Worm (Caenorhabditis elegans) whole organism, late embryonic: ENCODE measurements around the gene F53F8.5.

ENCODE experiments used
- K02D7.2 ChIP-seq: sonication (generic microtip); optimal IDR thresholded peaks from 2 replicates; lab custom pipeline; 2017; ENCODE audit warnings: mild to moderate bottlenecking, missing genetic modification characterization, missing compliant biosample characterization
- K09A11.1 ChIP-seq: sonication (generic microtip); optimal IDR thresholded peaks from 2 replicates; lab custom pipeline; 2017; ENCODE audit warnings: antibody characterized with exemption, mild to moderate bottlenecking, missing genetic modification characterization, missing compliant biosample characterization; ENCODE audit not compliant: insufficient read depth
- T23F11.4 ChIP-seq: fragments of 200-800 bp; sonication (Bioruptor generic); optimal IDR thresholded peaks from 2 replicates; lab custom pipeline; 2018; ENCODE audit warnings: mild to moderate bottlenecking, missing genetic modification characterization, missing compliant biosample characterization
- Y22D7AL.16 ChIP-seq: sonication (generic microtip); optimal IDR thresholded peaks from 2 replicates; lab custom pipeline; 2016; ENCODE audit warnings: missing genetic modification characterization, missing compliant biosample characterization
- ceh-14 ChIP-seq: sonication (generic microtip); optimal IDR thresholded peaks from 2 replicates; lab custom pipeline; 2016; ENCODE audit warnings: missing genotype, missing genetic modification characterization, missing compliant biosample characterization
- ceh-18 ChIP-seq: sonication (generic microtip); optimal IDR thresholded peaks from 2 replicates; lab custom pipeline; 2016; ENCODE audit warnings: missing genetic modification characterization, missing compliant biosample characterization
- ceh-19 ChIP-seq: fragments of 200-800 bp; sonication (Bioruptor generic); optimal IDR thresholded peaks from 2 replicates; lab custom pipeline; 2018; ENCODE audit warnings: mild to moderate bottlenecking, missing genetic modification characterization, missing compliant biosample characterization
- ceh-2 ChIP-seq: sonication (generic microtip); optimal IDR thresholded peaks from 2 replicates; lab custom pipeline; 2016; ENCODE audit warnings: missing genotype, missing genetic modification characterization, missing compliant biosample characterization
- ceh-30 ChIP-seq: fragments of 150-350 bp; optimal IDR thresholded peaks from 2 replicates; lab custom pipeline; 2014; ENCODE audit warnings: missing biosample characterization, missing genetic modification characterization
- ceh-31 ChIP-seq: sonication (generic microtip); optimal IDR thresholded peaks from 2 replicates; lab custom pipeline; 2016; ENCODE audit warnings: missing genetic modification characterization, missing compliant biosample characterization
- ceh-34 ChIP-seq: sonication (generic microtip); optimal IDR thresholded peaks from 2 replicates; lab custom pipeline; 2016; ENCODE audit warnings: mild to moderate bottlenecking, missing genetic modification characterization, missing compliant biosample characterization
- dmd-4 ChIP-seq: sonication (generic microtip); optimal IDR thresholded peaks from 2 replicates; lab custom pipeline; 2016; ENCODE audit warnings: borderline replicate concordance, missing genetic modification characterization, missing compliant biosample characterization
- dve-1 ChIP-seq: sonication (generic microtip); optimal IDR thresholded peaks from 2 replicates; lab custom pipeline; 2017; ENCODE audit warnings: antibody characterized with exemption, mild to moderate bottlenecking, missing genetic modification characterization, missing compliant biosample characterization
- elt-2 ChIP-seq: sonication (generic microtip); optimal IDR thresholded peaks from 2 replicates; lab custom pipeline; 2016; ENCODE audit warnings: missing genetic modification reagents, missing genetic modification characterization, missing compliant biosample characterization
- fax-1 ChIP-seq: sonication (generic microtip); optimal IDR thresholded peaks from 2 replicates; lab custom pipeline; 2016; ENCODE audit warnings: missing genotype, missing genetic modification characterization, missing compliant biosample characterization
- fkh-10 ChIP-seq: fragments of 150-350 bp; optimal IDR thresholded peaks from 2 replicates; lab custom pipeline; 2014; ENCODE audit warnings: missing biosample characterization, missing genetic modification reagents, missing genetic modification characterization
- fkh-6 ChIP-seq: sonication (generic microtip); optimal IDR thresholded peaks from 2 replicates; lab custom pipeline; 2016; ENCODE audit warnings: missing genetic modification characterization, missing compliant biosample characterization
- hlh-13 ChIP-seq: fragments of 200-800 bp; sonication (Bioruptor generic); optimal IDR thresholded peaks from 2 replicates; lab custom pipeline; 2018; ENCODE audit warnings: mild to moderate bottlenecking, missing genetic modification characterization, missing compliant biosample characterization
- hlh-15 ChIP-seq: sonication (generic microtip); optimal IDR thresholded peaks from 2 replicates; lab custom pipeline; 2016; ENCODE audit warnings: missing genetic modification characterization, missing compliant biosample characterization
- lim-6 ChIP-seq: sonication (generic microtip); optimal IDR thresholded peaks from 2 replicates; lab custom pipeline; 2016; ENCODE audit warnings: missing genetic modification characterization, missing compliant biosample characterization
- lin-11 ChIP-seq: fragments of 200-800 bp; sonication (Bioruptor generic); optimal IDR thresholded peaks from 2 replicates; lab custom pipeline; 2018; ENCODE audit warnings: mild to moderate bottlenecking, missing genetic modification characterization, missing compliant biosample characterization
- madf-2 ChIP-seq: sonication (generic microtip); optimal IDR thresholded peaks from 2 replicates; lab custom pipeline; 2017; ENCODE audit warnings: missing genetic modification characterization, missing compliant biosample characterization
- mec-3 ChIP-seq: sonication (generic microtip); optimal IDR thresholded peaks from 2 replicates; lab custom pipeline; 2016; ENCODE audit warnings: borderline replicate concordance, missing genetic modification characterization, missing compliant biosample characterization
- nfya-1 ChIP-seq: sonication (generic microtip); optimal IDR thresholded peaks from 2 replicates; lab custom pipeline; 2017; ENCODE audit warnings: missing genetic modification characterization, mild to moderate bottlenecking, missing compliant biosample characterization, antibody characterized with exemption, moderate library complexity
- nhr-232 ChIP-seq: sonication (generic microtip); optimal IDR thresholded peaks from 2 replicates; lab custom pipeline; 2016; ENCODE audit warnings: missing genetic modification characterization, missing compliant biosample characterization
- pag-3 ChIP-seq: sonication (generic microtip); optimal IDR thresholded peaks from 2 replicates; lab custom pipeline; 2016; ENCODE audit warnings: missing compliant biosample characterization, missing genetic modification characterization, borderline replicate concordance
- pat-9 ChIP-seq: fragments of 200-800 bp; sonication (Bioruptor generic); optimal IDR thresholded peaks from 2 replicates; lab custom pipeline; 2018; ENCODE audit warnings: mild to moderate bottlenecking, missing genetic modification characterization, moderate library complexity, missing compliant biosample characterization
- pax-1 ChIP-seq: fragments of 150-350 bp; optimal IDR thresholded peaks from 2 replicates; lab custom pipeline; 2014; ENCODE audit warnings: missing biosample characterization, missing genetic modification characterization
- pha-2 ChIP-seq: sonication (generic microtip); optimal IDR thresholded peaks from 2 replicates; lab custom pipeline; 2017; ENCODE audit warnings: mild to moderate bottlenecking, missing genetic modification characterization, missing compliant biosample characterization
- pha-4 ChIP-seq: fragments of 150-350 bp; optimal IDR thresholded peaks from 2 replicates; lab custom pipeline; 2018; ENCODE audit warnings: missing biosample characterization, missing genetic modification reagents, missing genetic modification characterization
- pqm-1 ChIP-seq: sonication (generic microtip); optimal IDR thresholded peaks from 2 replicates; lab custom pipeline; 2016; ENCODE audit warnings: missing genetic modification characterization, missing compliant biosample characterization
- rnt-1 ChIP-seq: sonication (generic microtip); optimal IDR thresholded peaks from 2 replicates; lab custom pipeline; 2016; ENCODE audit warnings: missing genetic modification characterization, missing compliant biosample characterization
- sdc-2 ChIP-seq: sonication (generic microtip); optimal IDR thresholded peaks from 2 replicates; lab custom pipeline; 2016; ENCODE audit warnings: missing genotype, missing genetic modification characterization, missing compliant biosample characterization
- syd-9 ChIP-seq: sonication (generic microtip); optimal IDR thresholded peaks from 2 replicates; lab custom pipeline; 2016; ENCODE audit warnings: mild to moderate bottlenecking, missing genetic modification characterization, moderate library complexity, missing compliant biosample characterization
- tbx-2 ChIP-seq: sonication (generic microtip); optimal IDR thresholded peaks from 2 replicates; lab custom pipeline; 2016; ENCODE audit warnings: missing genetic modification characterization, missing compliant biosample characterization
- tbx-7 ChIP-seq: sonication (generic microtip); optimal IDR thresholded peaks from 2 replicates; lab custom pipeline; 2016; ENCODE audit warnings: missing genotype, missing genetic modification characterization, missing compliant biosample characterization
- unc-42 ChIP-seq: sonication (generic microtip); optimal IDR thresholded peaks from 2 replicates; lab custom pipeline; 2016; ENCODE audit warnings: missing genotype, missing genetic modification characterization, missing compliant biosample characterization
- unc-86 ChIP-seq: sonication (generic microtip); optimal IDR thresholded peaks from 2 replicates; lab custom pipeline; 2016; ENCODE audit warnings: missing genetic modification characterization, missing compliant biosample characterization
- zip-5 ChIP-seq: sonication (generic microtip); optimal IDR thresholded peaks from 2 replicates; lab custom pipeline; 2016; ENCODE audit warnings: missing genetic modification characterization, missing compliant biosample characterization

Gene F53F8.5

DNA sequence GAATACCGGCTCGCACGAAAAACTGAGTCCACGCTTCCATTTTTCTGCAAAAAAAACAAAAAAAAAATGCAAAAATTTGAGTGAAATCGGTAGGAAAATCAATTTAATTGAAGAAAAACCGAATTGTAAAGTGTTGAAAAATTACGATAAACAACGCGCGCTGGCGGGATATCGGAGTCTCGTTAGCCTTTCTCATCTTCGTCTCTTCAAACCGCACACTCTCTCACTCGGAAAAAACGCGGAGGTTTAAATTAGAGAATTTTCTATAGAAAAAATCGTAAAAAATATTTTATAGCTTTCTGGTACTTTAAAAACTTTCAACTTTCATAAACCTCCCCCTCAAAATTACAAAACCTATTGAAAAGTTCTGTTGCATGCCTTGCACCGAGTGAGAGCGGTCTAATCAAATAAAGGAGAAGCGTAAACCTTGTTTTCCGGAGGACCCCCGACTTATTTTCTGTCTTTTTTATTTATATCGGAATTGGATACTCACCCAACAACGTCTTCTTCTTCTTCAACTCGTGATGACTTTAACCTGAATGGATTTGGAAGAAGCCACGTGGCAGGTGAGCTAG is at the start of gene F53F8.5, which contains the start of gene F53F8.6:
TSS of gene F53F8.5 (minus strand) at position 52 of the 575 bp plus-strand sequence.
TSS of gene F53F8.6 (plus strand) at position 230 of the 575 bp plus-strand sequence.
- no peak for TF ChIP-seq lim-6 (tag; lab: Kevin White, UChicago)
- no peak for TF ChIP-seq pag-3 (tag; lab: Kevin White, UChicago)
- no peak for TF ChIP-seq dmd-4 (tag; lab: Kevin White, UChicago)
- TF ChIP-seq ceh-30 (tag; lab: Kevin White, UChicago), result no peak
- TF ChIP-seq unc-42 (tag; lab: Kevin White, UChicago), result peak; percentile 85
- TF ChIP-seq nfya-1 (tag; lab: Kevin White, UChicago), result peak; percentile 15
- no peak for TF ChIP-seq zip-5 (tag; lab: Kevin White, UChicago)
- TF ChIP-seq ceh-31, result peak; percentile 0
- no peak for TF ChIP-seq ceh-19 (GFP tag; lab: Kevin White, UChicago)
- TF ChIP-seq madf-2 (tag; lab: Kevin White, UChicago), result no peak
- TF ChIP-seq nhr-232 (tag; lab: Kevin White, UChicago), result no peak
- TF ChIP-seq fkh-6 (tag; lab: Kevin White, UChicago), result no peak
- TF ChIP-seq T23F11.4 (GFP tag; lab: Kevin White, UChicago), result no peak
- no peak for TF ChIP-seq K09A11.1 (tag; lab: Kevin White, UChicago)
- no peak for TF ChIP-seq unc-86 (tag; lab: Kevin White, UChicago)
- no peak for TF ChIP-seq pat-9
- TF ChIP-seq mec-3 (tag; lab: Kevin White, UChicago), result no peak

DNA sequence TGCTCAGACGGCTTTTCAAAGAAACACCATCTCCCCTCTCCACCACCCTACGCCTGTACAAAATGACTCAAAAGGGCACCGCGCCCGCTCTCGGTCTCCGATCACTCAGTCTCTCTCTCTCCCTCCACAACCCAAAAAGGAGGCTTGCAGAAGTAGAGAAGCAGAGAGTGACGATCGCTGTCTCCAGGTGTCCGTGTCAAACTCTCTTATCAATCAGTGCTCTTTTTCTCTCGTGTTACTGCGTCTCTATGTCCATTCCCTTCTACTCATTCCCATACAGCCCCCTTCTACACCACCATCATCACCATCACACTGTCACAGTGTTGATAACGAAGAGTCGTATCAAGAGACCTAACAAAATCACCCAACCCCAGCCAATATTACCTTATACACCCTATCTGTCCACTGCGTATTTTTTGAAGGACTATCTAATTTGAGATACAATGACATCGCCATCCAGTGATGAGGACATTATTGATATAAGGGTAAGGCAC is 48.8 kb upstream of the F53F8.5 start, which contains the start of gene pha-4:
TSS of gene pha-4 (plus strand) at position 444 of the 494 bp plus-strand sequence.
- TF ChIP-seq elt-2 (tag; lab: Kevin White, UChicago) (peak; percentile 82), pat-9 (no peak), fax-1 (tag; lab: Kevin White, UChicago) (no peak), dmd-4 (tag; lab: Kevin White, UChicago) (no peak), tbx-2 (peak; percentile 9), ceh-18 (tag; lab: Kevin White, UChicago) (peak; percentile 9)

DNA sequence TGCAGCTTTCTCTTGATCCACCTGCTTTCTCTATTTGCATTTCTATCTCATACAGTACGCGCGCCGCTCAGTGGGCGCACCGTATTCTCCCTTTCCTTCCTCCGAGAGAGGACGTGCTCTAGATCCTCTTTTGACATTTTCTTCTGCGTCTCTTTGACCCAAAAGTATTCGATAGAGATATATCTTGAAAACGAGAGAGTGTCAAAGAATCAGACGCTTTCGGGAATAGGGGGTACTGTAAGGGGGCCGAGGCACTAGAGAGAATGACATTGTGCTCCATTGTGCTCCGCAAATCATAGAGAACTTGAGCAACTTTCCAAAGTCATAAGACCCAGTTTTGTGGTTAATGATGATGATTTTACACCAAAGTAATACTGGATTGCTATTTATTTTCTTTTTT is 45.2 kb upstream of the F53F8.5 start:
- TF ChIP-seq tbx-7 (tag; lab: Kevin White, UChicago) (no peak), ceh-30 (tag; lab: Kevin White, UChicago) (no peak), sdc-2 (tag; lab: Kevin White, UChicago) (no peak), ceh-34 (peak; percentile 29), dve-1 (tag; lab: Kevin White, UChicago) (peak; percentile 24), ceh-18 (tag; lab: Kevin White, UChicago) (peak; percentile 21), nfya-1 (tag; lab: Kevin White, UChicago) (peak; percentile 67), zip-5 (tag; lab: Kevin White, UChicago) (no peak), fax-1 (tag; lab: Kevin White, UChicago) (no peak), pha-4 (tag; lab: Kevin White, UChicago) (peak; percentile 89), syd-9 (tag; lab: Kevin White, UChicago) (no peak), pha-2 (tag; lab: Kevin White, UChicago) (peak; percentile 68), ceh-2 (peak; percentile 21), pax-1 (tag; lab: Kevin White, UChicago) (peak; percentile 72)
- TF ChIP-seq, all 69 proteins: peak for 8

DNA sequence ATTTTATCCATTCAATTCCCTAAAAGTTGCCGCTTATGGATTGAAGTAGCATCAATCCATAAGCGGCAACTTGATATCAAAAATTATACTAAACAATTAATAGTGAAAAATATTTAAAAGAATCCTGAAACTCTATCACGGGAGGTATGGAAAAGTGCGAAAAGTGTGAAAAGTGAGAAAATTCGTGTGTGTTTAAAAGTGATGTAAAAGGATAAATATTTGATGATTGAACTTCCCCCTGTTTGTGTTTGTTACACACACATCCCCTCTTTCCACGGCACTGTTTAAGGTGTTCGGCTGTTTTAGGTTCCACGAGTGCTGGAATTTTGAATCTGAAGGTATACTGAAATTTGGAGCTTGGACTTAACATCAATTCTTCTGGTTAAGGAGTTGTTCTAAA is 44.1 kb upstream of the F53F8.5 start:
- no peak for TF ChIP-seq fkh-10 (GFP tag; lab: Kevin White, UChicago)
- TF ChIP-seq hlh-15, result no peak
- no peak for TF ChIP-seq K02D7.2 (tag; lab: Kevin White, UChicago)
- no peak for TF ChIP-seq rnt-1 (tag; lab: Kevin White, UChicago)
- no peak for TF ChIP-seq lin-11 (tag; lab: Kevin White, UChicago)
- TF ChIP-seq ceh-14, result no peak
- TF ChIP-seq pqm-1 (tag; lab: Kevin White, UChicago), result no peak
- TF ChIP-seq pag-3 (tag; lab: Kevin White, UChicago), result no peak
- TF ChIP-seq hlh-13 (GFP tag; lab: Kevin White, UChicago), result no peak
- no peak for TF ChIP-seq Y22D7AL.16 (tag; lab: Kevin White, UChicago)
- TF ChIP-seq ceh-19 (GFP tag; lab: Kevin White, UChicago), result no peak
